Worm (Caenorhabditis elegans): ENCODE results near the gene Y54G2A.32.
A peak's percentile ranks its signal among the peaks of the same experiment; 100 is the strongest.

The Y54G2A.32 gene

DNA sequence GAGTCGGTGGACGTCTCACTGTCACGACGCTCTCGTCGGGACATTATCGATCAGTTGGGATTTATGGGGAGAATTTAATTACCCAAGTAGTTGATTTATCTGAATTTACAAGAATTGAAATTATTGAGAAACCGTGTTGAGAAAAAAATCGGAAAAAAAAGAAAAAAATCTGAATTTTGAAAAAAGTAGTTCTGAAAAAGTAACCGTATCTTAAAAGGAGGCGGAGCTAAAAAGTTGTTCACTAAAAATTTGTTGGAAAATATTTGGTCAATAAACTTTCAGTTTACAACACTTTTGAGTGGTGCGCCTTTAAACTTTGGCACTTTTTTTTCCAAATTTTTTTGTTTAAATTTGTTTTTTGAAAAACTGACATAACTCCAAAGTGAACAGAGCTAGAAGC, 32.1 kb upstream of the Y54G2A.32 start, which contains the start of gene Y54G2A.11:
Gene Y54G2A.11 (minus strand): TSS at position 101 of the 400 bp plus-strand sequence.
- TF ChIP-seq pros-1 (tag; optimal IDR thresholded peaks at IDR 0.05) (no peak), ceh-22 (tag; optimal IDR thresholded peaks at IDR 0.05) (no peak), dmd-4 (tag; optimal IDR thresholded peaks at IDR 0.05; ENCODE audit: borderline replicate concordance) (no peak), gmeb-2 (tag; optimal IDR thresholded peaks at IDR 0.05) (no peak), elt-2 (tag; optimal IDR thresholded peaks at IDR 0.05) (no peak), ahr-1 (tag; optimal IDR thresholded peaks at IDR 0.05) (no peak), eyg-1 (tag; optimal IDR thresholded peaks at IDR 0.05) (no peak), hlh-30 (tag; optimal IDR thresholded peaks at IDR 0.05; ENCODE audit: insufficient read depth) (no peak), T23F11.4 (GFP tag; optimal IDR thresholded peaks at IDR 0.05) (no peak), pat-9 (tag; optimal IDR thresholded peaks at IDR 0.05) (no peak), hlh-13 (GFP tag; optimal IDR thresholded peaks at IDR 0.05) (no peak), ceh-34 (tag; optimal IDR thresholded peaks at IDR 0.05) (no peak)

DNA sequence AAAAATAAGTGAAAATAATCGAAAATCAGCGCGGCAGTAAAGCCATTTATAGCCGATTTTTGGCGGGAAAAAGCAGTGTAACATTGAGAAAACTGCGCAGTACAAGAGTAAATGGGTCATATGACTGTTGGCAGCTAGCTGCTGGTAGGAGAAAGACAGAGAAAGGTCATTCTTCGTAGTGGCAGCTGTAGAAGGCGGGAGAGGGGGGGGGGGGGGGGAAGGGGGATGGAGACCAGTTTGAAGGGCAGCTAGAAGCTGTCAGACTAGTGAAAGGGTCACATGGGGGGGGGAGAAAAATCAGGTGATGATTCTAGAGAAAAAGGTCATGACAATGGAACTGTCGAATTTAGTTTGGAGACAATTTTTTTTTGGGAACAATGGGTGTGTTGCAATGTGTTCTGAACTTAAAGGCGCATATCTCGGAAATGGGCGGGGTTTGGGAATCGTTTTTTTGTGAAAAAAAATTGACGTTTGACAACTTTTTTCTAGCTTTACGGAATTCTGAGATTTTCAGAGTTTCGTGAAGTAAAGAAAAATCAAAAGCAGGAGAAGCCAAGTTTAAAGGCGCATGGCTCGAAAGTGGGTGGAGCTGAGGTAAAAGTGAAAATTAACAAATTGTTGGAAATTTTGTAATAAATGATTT, 31.4 kb upstream of the Y54G2A.32 start:
- TF ChIP-seq pat-9 (tag; optimal IDR thresholded peaks at IDR 0.05) = no peak
- peak; percentile 58 for TF ChIP-seq hlh-30 (tag; optimal IDR thresholded peaks at IDR 0.05; ENCODE audit: insufficient read depth)

DNA sequence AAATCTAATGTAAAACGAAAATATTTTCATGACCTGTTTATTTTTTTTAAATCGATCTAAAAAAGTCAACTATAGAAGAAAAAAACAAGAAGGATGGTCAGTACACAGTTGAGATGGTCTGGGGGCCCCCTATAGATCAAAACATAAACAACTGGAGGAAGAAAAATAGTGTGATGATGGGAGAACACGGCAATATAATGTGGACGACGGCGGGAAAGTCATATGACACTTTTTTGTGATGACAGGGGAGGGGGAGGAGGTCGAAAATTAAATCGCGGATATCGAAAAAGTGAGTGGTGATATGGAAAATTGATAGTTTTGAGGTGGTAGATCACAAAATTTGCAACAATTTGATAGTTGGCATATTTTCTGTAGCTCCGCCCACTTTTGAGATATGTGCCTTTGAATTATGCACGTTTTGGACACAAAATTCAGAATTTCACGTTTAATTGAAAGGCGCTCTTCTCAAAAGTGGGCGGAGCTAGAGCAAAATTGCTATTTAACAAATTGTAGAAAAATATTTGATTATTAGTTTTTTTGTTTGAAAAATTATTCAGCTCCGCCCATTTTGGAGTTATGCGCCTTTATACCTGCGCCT, 30.3 kb upstream of the Y54G2A.32 start:
- TF ChIP-seq T23F11.4 (GFP tag; optimal IDR thresholded peaks at IDR 0.05) (no peak), hlh-30 (tag; optimal IDR thresholded peaks at IDR 0.05; ENCODE audit: insufficient read depth) (peak; percentile 69), ceh-24 (tag; optimal IDR thresholded peaks at IDR 0.05) (no peak), ceh-18 (tag; optimal IDR thresholded peaks at IDR 0.05) (no peak)

DNA sequence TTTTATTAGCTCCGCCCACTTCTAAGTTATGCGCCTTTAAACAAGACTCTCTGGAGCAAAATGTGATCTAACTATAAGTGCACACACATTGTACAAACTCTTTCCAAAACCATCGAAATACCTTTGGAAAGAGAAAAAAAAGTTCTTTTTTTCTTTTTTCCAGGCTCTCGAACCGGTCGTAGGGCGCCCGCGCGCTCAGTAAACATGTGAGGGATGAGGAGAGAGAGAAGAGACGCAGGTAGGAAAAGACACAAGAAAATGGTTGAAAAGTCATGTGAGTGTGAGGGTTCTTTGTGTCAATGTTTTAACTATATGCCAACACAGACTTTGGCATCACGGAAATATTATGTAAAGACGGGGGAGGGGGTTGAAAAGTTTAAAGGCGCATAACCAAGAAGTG, 29.3 kb upstream of the Y54G2A.32 start:
- TF ChIP-seq unc-42 (tag; optimal IDR thresholded peaks at IDR 0.05) = no peak
- TF ChIP-seq ceh-24 (tag; optimal IDR thresholded peaks at IDR 0.05) = no peak
- no peak for TF ChIP-seq odd-2 (tag; optimal IDR thresholded peaks at IDR 0.05)
- TF ChIP-seq tbx-2 (tag; optimal IDR thresholded peaks at IDR 0.05) = no peak
- peak; percentile 13 for TF ChIP-seq F13H6.1 (tag; optimal IDR thresholded peaks at IDR 0.05)
- TF ChIP-seq ama-1 (optimal IDR thresholded peaks at IDR 0.05) = no peak
- no peak for TF ChIP-seq ceh-14 (tag; optimal IDR thresholded peaks at IDR 0.05)
- TF ChIP-seq ceh-22 (tag; optimal IDR thresholded peaks at IDR 0.05) = no peak
- no peak for TF ChIP-seq unc-86 (tag; optimal IDR thresholded peaks at IDR 0.05)
- peak; percentile 60 for TF ChIP-seq ceh-31 (tag; optimal IDR thresholded peaks at IDR 0.05)
- no peak for TF ChIP-seq elt-4 (tag; optimal IDR thresholded peaks at IDR 0.05)
- TF ChIP-seq eyg-1 (tag; optimal IDR thresholded peaks at IDR 0.05) = no peak
- no peak for TF ChIP-seq unc-55 (GFP tag; optimal IDR thresholded peaks at IDR 0.05)
- TF ChIP-seq sox-4 (tag; optimal IDR thresholded peaks at IDR 0.05) = no peak
- TF ChIP-seq C38D4.7 (GFP tag; optimal IDR thresholded peaks at IDR 0.05) = no peak
- TF ChIP-seq hlh-30 (tag; optimal IDR thresholded peaks at IDR 0.05; ENCODE audit: insufficient read depth) = peak; percentile 91
- TF ChIP-seq ceh-6 (GFP tag; optimal IDR thresholded peaks at IDR 0.05) = no peak
- TF ChIP-seq K09A11.1 (tag; optimal IDR thresholded peaks at IDR 0.05; ENCODE audit: insufficient read depth) = no peak
- no peak for TF ChIP-seq lim-6 (tag; optimal IDR thresholded peaks at IDR 0.05)
- TF ChIP-seq pat-9 (tag; optimal IDR thresholded peaks at IDR 0.05) = no peak
- no peak for TF ChIP-seq hlh-6 (tag; optimal IDR thresholded peaks at IDR 0.05)
- TF ChIP-seq syd-9 (tag; optimal IDR thresholded peaks at IDR 0.05) = no peak
- TF ChIP-seq ceh-19 (GFP tag; optimal IDR thresholded peaks at IDR 0.05) = peak; percentile 35
- no peak for TF ChIP-seq gmeb-2 (tag; optimal IDR thresholded peaks at IDR 0.05)
- no peak for TF ChIP-seq zip-5 (tag; optimal IDR thresholded peaks at IDR 0.05)
- no peak for TF ChIP-seq fax-1 (tag; optimal IDR thresholded peaks at IDR 0.05)
- TF ChIP-seq pqm-1 (tag; optimal IDR thresholded peaks at IDR 0.05) = no peak
- no peak for TF ChIP-seq ceh-30 (tag; optimal IDR thresholded peaks at IDR 0.05)
- TF ChIP-seq ref-2 (tag; optimal IDR thresholded peaks at IDR 0.05) = no peak
- no peak for TF ChIP-seq dmd-4 (tag; optimal IDR thresholded peaks at IDR 0.05; ENCODE audit: borderline replicate concordance)
- no peak for TF ChIP-seq tbx-7 (tag; optimal IDR thresholded peaks at IDR 0.05)
- TF ChIP-seq nhr-11 (tag; optimal IDR thresholded peaks at IDR 0.05) = no peak
- no peak for TF ChIP-seq pros-1 (tag; optimal IDR thresholded peaks at IDR 0.05)
- no peak for TF ChIP-seq sox-2 (GFP tag; IDR thresholded peaks at IDR 0.05)
- TF ChIP-seq hlh-8 (tag; optimal IDR thresholded peaks at IDR 0.05) = no peak
- TF ChIP-seq ceh-48 (tag; optimal IDR thresholded peaks at IDR 0.05) = no peak
- TF ChIP-seq pha-2 (tag; optimal IDR thresholded peaks at IDR 0.05) = no peak
- TF ChIP-seq ets-4 (tag; optimal IDR thresholded peaks at IDR 0.05) = peak; percentile 12
- no peak for TF ChIP-seq ceh-34 (tag; optimal IDR thresholded peaks at IDR 0.05)
